Fruit fly (Drosophila melanogaster): Measurements from ENCODE around the gene REPTOR-BP.

dm6 chr2L:10259960-10260749, 3.8 kb upstream of the REPTOR-BP start:
- TF ChIP-seq CG10631 (GFP tag; optimal IDR thresholded peaks at IDR 0.05) (no peak), Gug (GFP tag; IDR thresholded peaks at IDR 0.05) (no peak), CG6854 (GFP tag; optimal IDR thresholded peaks at IDR 0.05) (no peak), CG15336 (GFP tag; IDR thresholded peaks at IDR 0.05) (no peak), CG10669 (GFP tag; optimal IDR thresholded peaks at IDR 0.05) (no peak), CG11294 (GFP tag; IDR thresholded peaks at IDR 0.05) (no peak), CG8632 (GFP tag; optimal IDR thresholded peaks at IDR 0.05) (no peak), Eip93F (GFP tag; optimal IDR thresholded peaks at IDR 0.05) (no peak)
